Worm (Caenorhabditis elegans): ENCODE data around the gene B0554.5.

- TF ChIP-seq aly-1 (tag; optimal IDR thresholded peaks at IDR 0.05) (no peak), tra-4 (tag; optimal IDR thresholded peaks at IDR 0.05) (no peak), scrt-1 (GFP tag; IDR thresholded peaks at IDR 0.05) (no peak), pes-1 (GFP tag; IDR thresholded peaks at IDR 0.05) (no peak), ceh-36 (tag; optimal IDR thresholded peaks at IDR 0.05) (no peak), ama-1 (optimal IDR thresholded peaks at IDR 0.05) (no peak), hnd-1 (tag; optimal IDR thresholded peaks at IDR 0.05) (no peak), ceh-13 (GFP tag; optimal IDR thresholded peaks at IDR 0.05) (no peak), B0310.2 (tag; optimal IDR thresholded peaks at IDR 0.05) (no peak), F13C5.2 (tag; optimal IDR thresholded peaks at IDR 0.05) (no peak), hmbx-1 (tag; optimal IDR thresholded peaks at IDR 0.05) (no peak)
These were observed 33.6 kb downstream of the B0554.5 start for ce11 chrV:457839-458238.

Measured in whole organism, early embryonic.